Fruit fly (Drosophila melanogaster) whole organism, embryonic: ENCODE data around the gene Ssl2.

ENCODE experiments used
- Asciz ChIP-seq: fragments of 200-800 bp; sonication (Bioruptor generic); optimal IDR thresholded peaks from 2 replicates; lab custom pipeline; 2017; ENCODE audit warnings: missing biosample characterization, mild to moderate bottlenecking, missing genetic modification characterization, missing genetic modification reagents
- Atf3 ChIP-seq: fragments of 200-800 bp; sonication (Bioruptor generic); optimal IDR thresholded peaks from 3 replicates; lab custom pipeline; 2016; ENCODE audit warnings: missing biosample characterization, missing genetic modification characterization
- CG10267 ChIP-seq: fragments of 200-800 bp; sonication (Bioruptor generic); optimal IDR thresholded peaks from 2 replicates; lab custom pipeline; 2018; ENCODE audit warnings: missing biosample characterization, mild to moderate bottlenecking, missing genetic modification characterization, moderate library complexity
- CG12659 ChIP-seq: fragments of 200-800 bp; sonication (Bioruptor generic); optimal IDR thresholded peaks from 3 replicates; lab custom pipeline; 2017; ENCODE audit warnings: mild to moderate bottlenecking, missing biosample characterization, missing genetic modification reagents, missing genetic modification characterization
- CG12744 ChIP-seq: fragments of 200-800 bp; sonication (Bioruptor generic); optimal IDR thresholded peaks from 2 replicates; lab custom pipeline; 2016; ENCODE audit warnings: missing biosample characterization, missing genetic modification characterization
- CG18599 ChIP-seq: fragments of 200-800 bp; sonication (Bioruptor generic); optimal IDR thresholded peaks from 3 replicates; lab custom pipeline; 2017; ENCODE audit warnings: missing biosample characterization, missing genetic modification characterization, mild to moderate bottlenecking, moderate library complexity, missing genetic modification reagents
- CG30403 ChIP-seq: fragments of 200-800 bp; sonication (Bioruptor generic); optimal IDR thresholded peaks from 3 replicates; lab custom pipeline; 2016; ENCODE audit warnings: missing biosample characterization, missing genetic modification characterization
- CG31224 ChIP-seq: fragments of 200-800 bp; sonication (Bioruptor generic); IDR thresholded peaks from 2 replicates; pipeline ENCODE4 v1.3.6; 2022; ENCODE audit warnings: missing biosample characterization, missing genetic modification characterization
- CG32772 ChIP-seq: fragments of 200-800 bp; sonication (Bioruptor generic); IDR thresholded peaks from 2 replicates; pipeline ENCODE4 v1.3.6; 2022; ENCODE audit warnings: missing biosample characterization, missing genetic modification characterization
- CG3281 ChIP-seq: fragments of 200-800 bp; sonication (Bioruptor generic); optimal IDR thresholded peaks from 3 replicates; lab custom pipeline; 2017; ENCODE audit warnings: missing biosample characterization, mild to moderate bottlenecking, missing genetic modification characterization
- CG4424 ChIP-seq: fragments of 200-800 bp; sonication (Bioruptor generic); optimal IDR thresholded peaks from 3 replicates; lab custom pipeline; 2016; ENCODE audit warnings: missing biosample characterization, missing genetic modification characterization
- CG6765 ChIP-seq: fragments of 200-800 bp; sonication (Bioruptor generic); optimal IDR thresholded peaks from 3 replicates; lab custom pipeline; 2017; ENCODE audit warnings: missing biosample characterization, mild to moderate bottlenecking, missing genetic modification characterization
- CG7987 ChIP-seq: fragments of 200-800 bp; sonication (Bioruptor generic); optimal IDR thresholded peaks from 2 replicates; lab custom pipeline; 2018; ENCODE audit warnings: missing biosample characterization, mild to moderate bottlenecking, missing genetic modification characterization, moderate library complexity
- CG8290 ChIP-seq, 3 experiments: fragments of 200-800 bp; sonication (Bioruptor generic); optimal IDR thresholded peaks; 2 replicates each; lab custom pipeline; 2016 to 2019; ENCODE audit warnings: missing biosample characterization in 3 of 3, missing genetic modification characterization in 3 of 3, mild to moderate bottlenecking in 2 of 3, moderate library complexity in 1 of 3
- CG8388 ChIP-seq: fragments of 200-800 bp; sonication (Bioruptor generic); optimal IDR thresholded peaks from 2 replicates; lab custom pipeline; 2019; ENCODE audit warnings: missing biosample characterization, mild to moderate bottlenecking, missing genetic modification characterization, moderate library complexity
- D ChIP-seq, 2 experiments: fragments of 200-800 bp in 1 of 2; fragments of >200 bp in 1 of 2; sonication (Bioruptor generic) in 1 of 2; optimal IDR thresholded peaks; 2 replicates in 1 of 2; 3 replicates in 1 of 2; lab custom pipeline; 2017; ENCODE audit warnings: mild to moderate bottlenecking in 1 of 2, missing biosample characterization in 1 of 2, missing genetic modification characterization in 1 of 2, missing genetic modification reagents in 1 of 2
- Doc3 ChIP-seq: fragments of 200-800 bp; sonication (Bioruptor generic); IDR thresholded peaks from 3 replicates; pipeline ENCODE4 v1.3.6; 2022; ENCODE audit warnings: missing biosample characterization, missing genetic modification characterization; ENCODE audit not compliant: partially characterized antibody
- HmgZ ChIP-seq: fragments of 200-800 bp; sonication (Bioruptor generic); optimal IDR thresholded peaks from 2 replicates; lab custom pipeline; 2018; ENCODE audit warnings: missing biosample characterization, mild to moderate bottlenecking, missing genetic modification characterization
- Nf-YB ChIP-seq: fragments of 200-800 bp; sonication (Bioruptor generic); optimal IDR thresholded peaks from 3 replicates; lab custom pipeline; 2019; ENCODE audit warnings: missing biosample characterization, mild to moderate bottlenecking, missing genetic modification characterization, moderate library complexity
- Oli ChIP-seq: fragments of 200-800 bp; sonication (Bioruptor generic); optimal IDR thresholded peaks from 2 replicates; lab custom pipeline; 2018; ENCODE audit warnings: missing biosample characterization, mild to moderate bottlenecking, missing genetic modification characterization, moderate library complexity
- Optix ChIP-seq: fragments of 200-800 bp; sonication (Bioruptor generic); IDR thresholded peaks from 3 replicates; pipeline ENCODE4 v1.3.6; 2022; ENCODE audit warnings: missing biosample characterization, missing genetic modification characterization
- Rfx ChIP-seq: fragments of 200-800 bp; sonication (Bioruptor generic); IDR thresholded peaks from 2 replicates; pipeline ENCODE4 v1.3.6; 2022; ENCODE audit warnings: missing biosample characterization, missing genetic modification characterization
- Sox102F ChIP-seq: fragments of 200-800 bp; sonication (Bioruptor generic); optimal IDR thresholded peaks from 2 replicates; lab custom pipeline; 2018; ENCODE audit warnings: missing biosample characterization, mild to moderate bottlenecking, missing genetic modification characterization, moderate library complexity
- Stat92E ChIP-seq, 3 experiments: fragments of >200 bp in 2 of 3; fragments of 200-800 bp in 1 of 3; sonication (Bioruptor generic) in 1 of 3; optimal IDR thresholded peaks; 2 replicates each; lab custom pipeline; 2017 to 2019; ENCODE audit warnings: missing biosample characterization in 3 of 3, missing genetic modification characterization in 3 of 3, mild to moderate bottlenecking in 1 of 3, moderate library complexity in 1 of 3
- Trl ChIP-seq, 3 experiments: fragments of >200 bp in 2 of 3; fragments of 200-800 bp in 1 of 3; sonication (Bioruptor generic) in 1 of 3; optimal IDR thresholded peaks; 2 replicates in 1 of 3; 3 replicates in 2 of 3; lab custom pipeline; 2016 to 2017; ENCODE audit warnings: missing biosample characterization in 1 of 3, missing genetic modification characterization in 1 of 3
- ac ChIP-seq: fragments of 200-800 bp; sonication (Bioruptor generic); optimal IDR thresholded peaks from 3 replicates; lab custom pipeline; 2017; ENCODE audit warnings: missing biosample characterization, mild to moderate bottlenecking, missing genetic modification characterization
- bcd ChIP-seq: fragments of 200-800 bp; sonication (Bioruptor generic); optimal IDR thresholded peaks from 2 replicates; lab custom pipeline; 2017; ENCODE audit warnings: missing biosample characterization, mild to moderate bottlenecking, missing genetic modification characterization
- ci ChIP-seq: fragments of 200-800 bp; sonication (Bioruptor generic); IDR thresholded peaks from 3 replicates; pipeline ENCODE4 v1.3.6; 2022; ENCODE audit warnings: missing biosample characterization, missing genetic modification characterization
- eve ChIP-seq, 2 experiments: fragments of >200 bp; optimal IDR thresholded peaks; 2 replicates each; lab custom pipeline; 2017; ENCODE audit warnings: missing biosample characterization in 2 of 2, missing genetic modification characterization in 2 of 2
- fd64A ChIP-seq: fragments of 200-800 bp; sonication (Bioruptor generic); optimal IDR thresholded peaks from 3 replicates; lab custom pipeline; 2018; ENCODE audit warnings: missing biosample characterization, mild to moderate bottlenecking, missing genetic modification characterization
- gcm ChIP-seq: fragments of 200-800 bp; sonication (Bioruptor generic); optimal IDR thresholded peaks from 2 replicates; lab custom pipeline; 2019; ENCODE audit warnings: missing biosample characterization, mild to moderate bottlenecking, missing genetic modification characterization, moderate library complexity
- h ChIP-seq: fragments of >200 bp; optimal IDR thresholded peaks from 2 replicates; lab custom pipeline; 2017
- hkb ChIP-seq, 2 experiments: fragments of 200-800 bp in 1 of 2; fragments of >200 bp in 1 of 2; sonication (Bioruptor generic) in 1 of 2; IDR thresholded peaks in 1 of 2; optimal IDR thresholded peaks in 1 of 2; 2 replicates each; pipeline versions ENCODE4 v1.3.6 to Lab custom; 2017 to 2022; ENCODE audit warnings: missing biosample characterization in 1 of 2, missing genetic modification characterization in 1 of 2
- ind ChIP-seq: fragments of 200-800 bp; sonication (Bioruptor generic); optimal IDR thresholded peaks from 3 replicates; lab custom pipeline; 2016; ENCODE audit warnings: missing biosample characterization, missing genetic modification characterization
- lilli ChIP-seq: fragments of 200-800 bp; sonication (Bioruptor generic); optimal IDR thresholded peaks from 3 replicates; lab custom pipeline; 2016; ENCODE audit warnings: missing biosample characterization, missing genetic modification characterization
- mam ChIP-seq: fragments of 200-800 bp; sonication (Bioruptor generic); optimal IDR thresholded peaks from 3 replicates; lab custom pipeline; 2016; ENCODE audit warnings: missing biosample characterization, missing genetic modification characterization
- nmo ChIP-seq: fragments of 200-800 bp; sonication (Bioruptor generic); optimal IDR thresholded peaks from 2 replicates; lab custom pipeline; 2018; ENCODE audit warnings: missing biosample characterization, mild to moderate bottlenecking, missing genetic modification characterization, moderate library complexity
- otp ChIP-seq: fragments of 200-800 bp; sonication (Bioruptor generic); IDR thresholded peaks from 3 replicates; pipeline ENCODE4, ENCODE4 v1.3.6; 2022; ENCODE audit warnings: missing biosample characterization, missing genetic modification characterization
- pum ChIP-seq: fragments of 200-800 bp; sonication (Bioruptor generic); optimal IDR thresholded peaks from 2 replicates; lab custom pipeline; 2016; ENCODE audit warnings: missing biosample characterization, missing genetic modification characterization
- ranshi ChIP-seq: fragments of 200-800 bp; sonication (Bioruptor generic); IDR thresholded peaks from 2 replicates; pipeline ENCODE4 v1.3.6; 2022; ENCODE audit warnings: missing biosample characterization, missing genetic modification characterization
- sc ChIP-seq, 3 experiments: fragments of >200 bp in 2 of 3; fragments of 200-800 bp in 1 of 3; sonication (Bioruptor generic) in 1 of 3; optimal IDR thresholded peaks; 2 replicates in 2 of 3; 3 replicates in 1 of 3; lab custom pipeline; 2017; ENCODE audit warnings: mild to moderate bottlenecking in 1 of 3, missing biosample characterization in 1 of 3, missing genetic modification characterization in 1 of 3, missing genetic modification reagents in 1 of 3
- scrt ChIP-seq: fragments of 200-800 bp; sonication (Bioruptor generic); optimal IDR thresholded peaks from 2 replicates; lab custom pipeline; 2018; ENCODE audit warnings: missing biosample characterization, mild to moderate bottlenecking, missing genetic modification characterization, moderate library complexity
- so ChIP-seq: fragments of 200-800 bp; sonication (Bioruptor generic); IDR thresholded peaks from 3 replicates; pipeline ENCODE4 v1.3.6; 2022; ENCODE audit warnings: missing biosample characterization, missing genetic modification characterization
- tin ChIP-seq: fragments of 200-800 bp; sonication (Bioruptor generic); optimal IDR thresholded peaks from 3 replicates; lab custom pipeline; 2016; ENCODE audit warnings: missing biosample characterization, missing genetic modification characterization
- tup ChIP-seq: fragments of 200-800 bp; sonication (Bioruptor generic); optimal IDR thresholded peaks from 2 replicates; lab custom pipeline; 2016; ENCODE audit warnings: missing biosample characterization, mild to moderate bottlenecking, missing genetic modification characterization, moderate library complexity
- unc-4 ChIP-seq: fragments of 200-800 bp; sonication (Bioruptor generic); IDR thresholded peaks from 2 replicates; pipeline ENCODE4 v1.3.6; 2022; ENCODE audit warnings: missing biosample characterization, missing genetic modification characterization; ENCODE audit not compliant: partially characterized antibody

Ssl2 gene

DNA sequence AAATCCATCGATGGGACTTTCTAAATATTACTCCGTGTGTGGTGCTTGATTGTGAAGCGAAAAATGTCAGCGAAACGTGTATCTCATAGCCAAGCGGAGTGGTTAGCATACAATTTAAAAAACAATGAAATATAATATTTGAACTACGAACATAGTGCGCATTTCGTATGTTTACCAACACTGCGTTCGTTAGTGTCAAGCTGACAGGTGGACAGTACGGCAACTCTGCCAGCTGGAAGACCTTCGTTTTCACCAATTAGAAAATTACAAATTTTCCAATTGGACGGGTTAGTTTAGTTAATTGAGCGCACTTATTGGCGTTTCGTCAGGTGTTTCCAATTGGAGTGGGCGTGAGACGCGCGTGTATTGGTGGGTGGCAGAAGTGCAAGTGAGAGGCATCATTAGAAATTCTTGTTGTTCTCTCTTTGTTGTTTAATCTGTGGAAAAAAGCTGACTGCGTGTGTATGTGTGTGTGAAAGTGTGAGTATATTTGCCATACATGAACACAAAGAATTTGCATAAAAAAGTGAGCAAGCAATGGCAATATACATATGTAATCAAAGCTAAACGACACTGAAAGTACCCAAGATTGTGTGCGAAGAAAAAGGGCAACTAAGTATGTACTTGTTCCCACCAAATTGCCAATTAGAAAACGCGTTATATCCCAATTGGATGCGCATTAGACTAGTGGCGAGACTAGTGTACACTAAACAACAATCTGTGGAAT lies 7.4 kb upstream of the Ssl2 start (continued):
- TF ChIP-seq so (GFP tag; lab: Robert Waterston, UW) (no peak), CG8388 (GFP tag; lab: Kevin White, UChicago) (peak; percentile 25), HmgZ (tag; lab: Kevin White, UChicago) (no peak), scrt (peak; percentile 32), pum (GFP tag; lab: Kevin White, UChicago) (peak; percentile 23), gcm (GFP tag; lab: Kevin White, UChicago) (no peak), Asciz (GFP tag; lab: Kevin White, UChicago) (no peak), sc (optimal IDR thresholded peaks at IDR 0.05; lab: Kevin White, UChicago) (no peak), sc (GFP tag; optimal IDR thresholded peaks at IDR 0.05; lab: Kevin White, UChicago) (no peak), bcd (GFP tag; lab: Kevin White, UChicago) (peak; percentile 7), hkb (optimal IDR thresholded peaks at IDR 0.05; lab: Kevin White, UChicago) (no peak), hkb (GFP tag; IDR thresholded peaks at IDR 0.05; lab: Robert Waterston, UW) (0 out of 2 replicates have a peak, but pooled peaks have one; percentile 10), CG12744 (GFP tag; lab: Kevin White, UChicago) (peak; percentile 48), otp (GFP tag; lab: Robert Waterston, UW) (peak; percentile 37; the same call in 1 of the 3 replicates), Doc3 (0 out of 3 replicates have a peak, but pooled peaks have one; percentile 29), ind (peak; percentile 39), Atf3 (GFP tag; lab: Kevin White, UChicago) (peak; percentile 19), mam (GFP tag; lab: Kevin White, UChicago) (peak; percentile 58), Trl (optimal IDR thresholded peaks at IDR 0.05; lab: Kevin White, UChicago) (no peak), Trl (GFP tag; optimal IDR thresholded peaks at IDR 0.05; lab: Kevin White, UChicago) (peak; percentile 44), eve (GFP tag; optimal IDR thresholded peaks at IDR 0.05; lab: Kevin White, UChicago) (no peak), fd64A (GFP tag; lab: Kevin White, UChicago) (no peak), CG10267 (peak; percentile 85), CG12659 (GFP tag; lab: Kevin White, UChicago) (peak; percentile 43), Optix (GFP tag; lab: Robert Waterston, UW) (no peak), Stat92E (GFP tag; optimal IDR thresholded peaks at IDR 0.05; lab: Kevin White, UChicago) (no peak), CG18599 (GFP tag; lab: Kevin White, UChicago) (peak; percentile 43), D (optimal IDR thresholded peaks at IDR 0.05; lab: Kevin White, UChicago) (no peak), D (GFP tag; optimal IDR thresholded peaks at IDR 0.05; lab: Kevin White, UChicago) (no peak), ci (peak; percentile 48; the same call in 2 of the 3 replicates), Rfx (GFP tag; lab: Robert Waterston, UW) (peak; percentile 69), CG7987 (GFP tag; lab: Kevin White, UChicago) (no peak), lilli (GFP tag; lab: Kevin White, UChicago) (peak; percentile 65), CG4424 (GFP tag; lab: Kevin White, UChicago) (no peak), CG32772 (GFP tag; lab: Robert Waterston, UW) (no peak), tin (GFP tag; lab: Kevin White, UChicago) (peak; percentile 63), ac (GFP tag; lab: Kevin White, UChicago) (no peak), CG8290 (GFP tag; optimal IDR thresholded peaks at IDR 0.05; lab: Kevin White, UChicago) (peak; percentile 39), CG8290 (tag; optimal IDR thresholded peaks at IDR 0.05; lab: Kevin White, UChicago) (peak; percentile 19 to 79), ranshi (no peak), Sox102F (GFP tag; lab: Kevin White, UChicago) (peak; percentile 37), h (lab: Kevin White, UChicago) (no peak), unc-4 (GFP tag; lab: Robert Waterston, UW) (peak; percentile 13; the same call in 1 of the 2 replicates), nmo (GFP tag; lab: Kevin White, UChicago) (no peak), CG3281 (GFP tag; lab: Kevin White, UChicago) (no peak), CG6765 (GFP tag; lab: Kevin White, UChicago) (peak; percentile 12), Nf-YB (GFP tag; lab: Kevin White, UChicago) (peak; percentile 54), CG31224 (GFP tag; lab: Robert Waterston, UW) (no peak), CG30403 (GFP tag; lab: Kevin White, UChicago) (peak; percentile 16), tup (GFP tag; lab: Kevin White, UChicago) (peak; percentile 53), Oli (tag; lab: Kevin White, UChicago) (no peak)
